Worm (Caenorhabditis elegans): ENCODE results near the gene hsp-12.3.

The hsp-12.3 gene

ce11 chrIV:9443940-9444339, 1.4 kb downstream of the hsp-12.3 start, which contains the start of gene F38E11.9:
F38E11.9 (minus strand) TSS chrIV:9444040.
- TF ChIP-seq dmd-4 (tag; optimal IDR thresholded peaks at IDR 0.05) (no peak), skn-1 (tag; optimal IDR thresholded peaks at IDR 0.05) (no peak), fos-1 (tag; optimal IDR thresholded peaks at IDR 0.05) (no peak), peb-1 (tag; optimal IDR thresholded peaks at IDR 0.05) (no peak)

- no peak for TF ChIP-seq aly-2 (tag; optimal IDR thresholded peaks at IDR 0.05)
- peak; percentile 59 for TF ChIP-seq gmeb-1 (tag; optimal IDR thresholded peaks at IDR 0.05)
- no peak for TF ChIP-seq snpc-4 (tag; optimal IDR thresholded peaks at IDR 0.05)
- peak; percentile 97 for TF ChIP-seq crh-2 (tag; optimal IDR thresholded peaks at IDR 0.05)
- no peak for TF ChIP-seq ZK546.5 (tag; optimal IDR thresholded peaks at IDR 0.05)
- peak; percentile 64 for TF ChIP-seq elt-1 (tag; optimal IDR thresholded peaks at IDR 0.05)
- TF ChIP-seq nhr-129 (tag; optimal IDR thresholded peaks at IDR 0.05): peak; percentile 65
- TF ChIP-seq sem-4 (tag; optimal IDR thresholded peaks at IDR 0.05): peak; percentile 62
- TF ChIP-seq blmp-1 (tag; optimal IDR thresholded peaks at IDR 0.05; ENCODE audit: insufficient read depth): peak; percentile 61
- no peak for TF ChIP-seq mbf-1 (tag; optimal IDR thresholded peaks at IDR 0.05)
- TF ChIP-seq mdl-1 (tag; optimal IDR thresholded peaks at IDR 0.05): peak; percentile 72 to 87
- TF ChIP-seq ceh-16 (tag; optimal IDR thresholded peaks at IDR 0.05): peak; percentile 82
- no peak for TF ChIP-seq lin-39 (tag; optimal IDR thresholded peaks at IDR 0.05)
- no peak for TF ChIP-seq nhr-77 (tag; optimal IDR thresholded peaks at IDR 0.05)
- TF ChIP-seq mab-5 (tag; optimal IDR thresholded peaks at IDR 0.05): no peak
- TF ChIP-seq ceh-82 (tag; optimal IDR thresholded peaks at IDR 0.05): no peak
- TF ChIP-seq nhr-12 (tag; optimal IDR thresholded peaks at IDR 0.05): no peak
- peak; percentile 74 for TF ChIP-seq skn-1 (tag; optimal IDR thresholded peaks at IDR 0.05)
- no peak for TF ChIP-seq nhr-23 (tag; optimal IDR thresholded peaks at IDR 0.05)
- peak; percentile 82 for TF ChIP-seq nhr-6 (tag; optimal IDR thresholded peaks at IDR 0.05)
- peak; percentile 58 for TF ChIP-seq F13H6.1 (tag; optimal IDR thresholded peaks at IDR 0.05)
- no peak for TF ChIP-seq elt-3 (tag; optimal IDR thresholded peaks at IDR 0.05)
- TF ChIP-seq fos-1 (tag; optimal IDR thresholded peaks at IDR 0.05): peak; percentile 39
- TF ChIP-seq ztf-11 (tag; optimal IDR thresholded peaks at IDR 0.05): no peak
- peak; percentile 35 for TF ChIP-seq ama-1 (optimal IDR thresholded peaks at IDR 0.05)
- TF ChIP-seq dmd-4 (tag; optimal IDR thresholded peaks at IDR 0.05): no peak
- TF ChIP-seq unc-55 (GFP tag; optimal IDR thresholded peaks at IDR 0.05): no peak
- TF ChIP-seq nhr-11 (tag; optimal IDR thresholded peaks at IDR 0.05): no peak
- TF ChIP-seq zag-1 (tag; optimal IDR thresholded peaks at IDR 0.05): no peak
- no peak for TF ChIP-seq ztf-4 (tag; optimal IDR thresholded peaks at IDR 0.05)
- TF ChIP-seq Y55F3AM.14 (GFP tag; optimal IDR thresholded peaks at IDR 0.05): no peak
- no peak for TF ChIP-seq unc-39 (tag; optimal IDR thresholded peaks at IDR 0.05)
- peak in 1 of 2 experiments; percentile 56 for TF ChIP-seq lsy-2 (tag; optimal IDR thresholded peaks at IDR 0.05)
- no peak for TF ChIP-seq R02D3.7 (tag; optimal IDR thresholded peaks at IDR 0.05)
- no peak for TF ChIP-seq peb-1 (tag; optimal IDR thresholded peaks at IDR 0.05)
- no peak for TF ChIP-seq alr-1 (tag; optimal IDR thresholded peaks at IDR 0.05)
- TF ChIP-seq nhr-25 (tag; optimal IDR thresholded peaks at IDR 0.05): peak; percentile 17
- no peak for TF ChIP-seq C34F6.9 (tag; optimal IDR thresholded peaks at IDR 0.05)
- no peak for TF ChIP-seq nhr-237 (tag; optimal IDR thresholded peaks at IDR 0.05)
- TF ChIP-seq lin-11 (tag; optimal IDR thresholded peaks at IDR 0.05): no peak
- TF ChIP-seq ztf-1 (GFP tag; conservative IDR thresholded peaks at IDR 0.05): no peak
- peak; percentile 3 for TF ChIP-seq nhr-10 (tag; optimal IDR thresholded peaks at IDR 0.05)
- no peak for TF ChIP-seq unc-62 (GFP tag; optimal IDR thresholded peaks at IDR 0.05)
- TF ChIP-seq nhr-21 (tag; optimal IDR thresholded peaks at IDR 0.05): peak; percentile 88
- TF ChIP-seq sma-3 (GFP tag; optimal IDR thresholded peaks at IDR 0.05): peak; percentile 89
- peak; percentile 11 for TF ChIP-seq egl-27 (tag; optimal IDR thresholded peaks at IDR 0.05)
- TF ChIP-seq lin-13 (GFP tag; optimal IDR thresholded peaks at IDR 0.05): peak; percentile 41
- peak; percentile 94 for TF ChIP-seq sma-9 (GFP tag; optimal IDR thresholded peaks at IDR 0.05)
- no peak for TF ChIP-seq sma-9 (tag; optimal IDR thresholded peaks at IDR 0.05)
These were observed 3.2 kb downstream of the hsp-12.3 start for ce11 chrIV:9442106-9442532.
